Fruit fly (Drosophila melanogaster) whole organism, embryonic: ENCODE data around the gene Ndae1.

Experiments used
- Antp ChIP-seq: fragments of 200-800 bp; sonication (Bioruptor generic); optimal IDR thresholded peaks from 3 replicates; lab custom pipeline; 2016; ENCODE audit warnings: missing biosample characterization, missing genetic modification characterization
- Asciz ChIP-seq: fragments of 200-800 bp; sonication (Bioruptor generic); optimal IDR thresholded peaks from 2 replicates; lab custom pipeline; 2017; ENCODE audit warnings: missing biosample characterization, mild to moderate bottlenecking, missing genetic modification characterization, missing genetic modification reagents
- CG10654 ChIP-seq: fragments of 200-800 bp; sonication (Bioruptor generic); optimal IDR thresholded peaks from 2 replicates; lab custom pipeline; 2016; ENCODE audit warnings: missing biosample characterization, missing genetic modification characterization
- CG12391 ChIP-seq: fragments of 200-800 bp; sonication (Bioruptor generic); optimal IDR thresholded peaks from 3 replicates; lab custom pipeline; 2018; ENCODE audit warnings: missing biosample characterization, mild to moderate bottlenecking, missing genetic modification characterization, moderate library complexity
- CG17912 ChIP-seq: fragments of 200-800 bp; sonication (Bioruptor generic); optimal IDR thresholded peaks from 2 replicates; lab custom pipeline; 2018; ENCODE audit warnings: missing biosample characterization, mild to moderate bottlenecking, missing genetic modification characterization
- CG2120 ChIP-seq: fragments of 200-800 bp; sonication (Bioruptor generic); optimal IDR thresholded peaks from 3 replicates; lab custom pipeline; 2016; ENCODE audit warnings: missing biosample characterization, missing genetic modification characterization
- CG2712 ChIP-seq: fragments of 200-800 bp; optimal IDR thresholded peaks from 3 replicates; lab custom pipeline; 2019; ENCODE audit warnings: missing biosample characterization, mild to moderate bottlenecking, missing genetic modification characterization, moderate library complexity
- CG2889 ChIP-seq: fragments of 200-800 bp; sonication (Bioruptor generic); IDR thresholded peaks from 3 replicates; pipeline ENCODE4 v1.3.6; 2022; ENCODE audit warnings: missing biosample characterization, missing genetic modification characterization
- CG3995 ChIP-seq: fragments of 200-800 bp; sonication (Bioruptor generic); optimal IDR thresholded peaks from 3 replicates; lab custom pipeline; 2016; ENCODE audit warnings: missing biosample characterization, missing genetic modification characterization
- CG4404 ChIP-seq: fragments of 200-800 bp; sonication (Bioruptor generic); IDR thresholded peaks from 2 replicates; pipeline ENCODE4 v1.3.6; 2022; ENCODE audit warnings: missing biosample characterization, missing genetic modification characterization
- CG4730 ChIP-seq: fragments of 200-800 bp; sonication (Bioruptor generic); IDR thresholded peaks from 2 replicates; pipeline ENCODE4 v1.3.6; 2022; ENCODE audit warnings: missing biosample characterization, missing genetic modification characterization
- CG5245 ChIP-seq: fragments of 200-800 bp; sonication (Bioruptor generic); optimal IDR thresholded peaks from 3 replicates; lab custom pipeline; 2016; ENCODE audit warnings: missing biosample characterization, missing genetic modification characterization
- CG8765 ChIP-seq: fragments of 200-800 bp; sonication (Bioruptor generic); IDR thresholded peaks from 2 replicates; pipeline ENCODE4 v1.3.6; 2022; ENCODE audit warnings: missing biosample characterization, missing genetic modification characterization
- CG8924 ChIP-seq: fragments of 200-800 bp; optimal IDR thresholded peaks from 3 replicates; lab custom pipeline; 2019; ENCODE audit warnings: missing biosample characterization, mild to moderate bottlenecking, missing genetic modification characterization, moderate library complexity
- CG9727 ChIP-seq: fragments of 200-800 bp; sonication (Bioruptor generic); optimal IDR thresholded peaks from 3 replicates; lab custom pipeline; 2017; ENCODE audit warnings: missing biosample characterization, mild to moderate bottlenecking, missing genetic modification characterization
- D ChIP-seq, 2 experiments: fragments of 200-800 bp in 1 of 2; fragments of >200 bp in 1 of 2; sonication (Bioruptor generic) in 1 of 2; optimal IDR thresholded peaks; 2 replicates in 1 of 2; 3 replicates in 1 of 2; lab custom pipeline; 2017; ENCODE audit warnings: mild to moderate bottlenecking in 1 of 2, missing biosample characterization in 1 of 2, missing genetic modification characterization in 1 of 2, missing genetic modification reagents in 1 of 2
- D19A ChIP-seq: fragments of 200-800 bp; optimal IDR thresholded peaks from 3 replicates; lab custom pipeline; 2019; ENCODE audit warnings: missing biosample characterization, mild to moderate bottlenecking, missing genetic modification characterization, moderate library complexity
- Dip3 ChIP-seq: fragments of 200-800 bp; sonication (Bioruptor generic); optimal IDR thresholded peaks from 3 replicates; lab custom pipeline; 2016; ENCODE audit warnings: missing biosample characterization, missing genetic modification characterization
- HmgD ChIP-seq: fragments of 200-800 bp; sonication (Bioruptor generic); optimal IDR thresholded peaks from 3 replicates; lab custom pipeline; 2016; ENCODE audit warnings: missing biosample characterization, missing genetic modification characterization
- HmgZ ChIP-seq: fragments of 200-800 bp; sonication (Bioruptor generic); optimal IDR thresholded peaks from 2 replicates; lab custom pipeline; 2018; ENCODE audit warnings: missing biosample characterization, mild to moderate bottlenecking, missing genetic modification characterization
- Lpt ChIP-seq: fragments of >200 bp; optimal IDR thresholded peaks from 2 replicates; lab custom pipeline; 2018; ENCODE audit warnings: missing biosample characterization, missing genetic modification characterization
- MBD-R2 ChIP-seq: fragments of 200-800 bp; sonication (Bioruptor generic); IDR thresholded peaks from 2 replicates; pipeline ENCODE4 v1.3.6; 2022; ENCODE audit warnings: missing biosample characterization, missing genetic modification characterization
- NC2α ChIP-seq: fragments of 200-800 bp; sonication (Bioruptor generic); optimal IDR thresholded peaks from 2 replicates; lab custom pipeline; 2016; ENCODE audit warnings: missing biosample characterization, missing genetic modification characterization
- Neu2 ChIP-seq: fragments of 200-800 bp; sonication (Bioruptor generic); optimal IDR thresholded peaks from 3 replicates; lab custom pipeline; 2016; ENCODE audit warnings: missing biosample characterization, missing genetic modification characterization, borderline replicate concordance
- Sin3A ChIP-seq: fragments of >200 bp; optimal IDR thresholded peaks from 2 replicates; lab custom pipeline; 2018
- Sry-β ChIP-seq: fragments of 200-800 bp; sonication (Bioruptor generic); optimal IDR thresholded peaks from 2 replicates; lab custom pipeline; 2018; ENCODE audit warnings: missing biosample characterization, mild to moderate bottlenecking, missing genetic modification characterization, moderate library complexity
- Usf ChIP-seq: fragments of 200-800 bp; sonication (Bioruptor generic); optimal IDR thresholded peaks from 2 replicates; lab custom pipeline; 2017; ENCODE audit warnings: missing genotype, missing biosample characterization, missing genetic modification characterization
- ase ChIP-seq: fragments of 200-800 bp; sonication (Bioruptor generic); IDR thresholded peaks from 3 replicates; pipeline ENCODE4 v1.3.6; 2022; ENCODE audit warnings: missing biosample characterization, missing genetic modification characterization
- az2 ChIP-seq: fragments of 200-800 bp; sonication (Bioruptor generic); optimal IDR thresholded peaks from 3 replicates; lab custom pipeline; 2016; ENCODE audit warnings: missing biosample characterization, missing genetic modification characterization
- bigmax ChIP-seq: fragments of 200-800 bp; sonication (Bioruptor generic); optimal IDR thresholded peaks from 2 replicates; lab custom pipeline; 2018; ENCODE audit warnings: missing biosample characterization, mild to moderate bottlenecking, missing genetic modification characterization
- br ChIP-seq: fragments of >200 bp; optimal IDR thresholded peaks from 2 replicates; lab custom pipeline; 2017
- emc ChIP-seq: fragments of 200-800 bp; sonication (Bioruptor generic); optimal IDR thresholded peaks from 2 replicates; lab custom pipeline; 2016; ENCODE audit warnings: missing biosample characterization, missing genetic modification characterization
- gcm2 ChIP-seq: fragments of 200-800 bp; sonication (Bioruptor generic); optimal IDR thresholded peaks from 2 replicates; lab custom pipeline; 2016; ENCODE audit warnings: missing biosample characterization, missing genetic modification characterization
- gem ChIP-seq: fragments of 200-800 bp; sonication (Bioruptor generic); optimal IDR thresholded peaks from 2 replicates; lab custom pipeline; 2019; ENCODE audit warnings: missing biosample characterization, mild to moderate bottlenecking, missing genetic modification characterization, moderate library complexity
- lola ChIP-seq, 3 experiments: fragments of >200 bp in 2 of 3; fragments of 200-800 bp in 1 of 3; sonication (Bioruptor generic) in 1 of 3; optimal IDR thresholded peaks; 2 replicates each; lab custom pipeline; 2017 to 2019; ENCODE audit warnings: missing biosample characterization in 3 of 3, missing genetic modification characterization in 3 of 3, mild to moderate bottlenecking in 1 of 3, moderate library complexity in 1 of 3
- mirr ChIP-seq: fragments of 200-800 bp; sonication (Bioruptor generic); optimal IDR thresholded peaks from 3 replicates; lab custom pipeline; 2018; ENCODE audit warnings: missing biosample characterization, mild to moderate bottlenecking, missing genetic modification characterization
- nerfin-2 ChIP-seq: fragments of 200-800 bp; sonication (Bioruptor generic); IDR thresholded peaks from 2 replicates; pipeline ENCODE4 v1.3.6; 2022; ENCODE audit warnings: missing biosample characterization, missing genetic modification characterization; ENCODE audit not compliant: partially characterized antibody
- pan ChIP-seq, 4 experiments: fragments of >200 bp in 3 of 4; fragments of 200-800 bp in 1 of 4; sonication (Bioruptor generic) in 1 of 4; optimal IDR thresholded peaks in 3 of 4; IDR thresholded peaks in 1 of 4; 2 replicates each; pipeline versions ENCODE4 v1.3.6 to Lab custom; 2017 to 2022; ENCODE audit warnings: missing biosample characterization in 2 of 4, missing genetic modification characterization in 2 of 4, mixed read lengths in 1 of 4
- phol ChIP-seq: fragments of 200-800 bp; sonication (Bioruptor generic); optimal IDR thresholded peaks from 3 replicates; lab custom pipeline; 2018; ENCODE audit warnings: missing biosample characterization, mild to moderate bottlenecking, missing genetic modification characterization, moderate library complexity
- prd ChIP-seq, 3 experiments: fragments of >200 bp in 2 of 3; fragments of 200-800 bp in 1 of 3; sonication (Bioruptor generic) in 1 of 3; optimal IDR thresholded peaks in 2 of 3; IDR thresholded peaks in 1 of 3; 2 replicates in 2 of 3; 3 replicates in 1 of 3; pipeline versions ENCODE4 v1.3.6 to Lab custom; 2017 to 2022; ENCODE audit warnings: missing biosample characterization in 1 of 3, missing genetic modification characterization in 1 of 3
- psq ChIP-seq: fragments of 200-800 bp; sonication (Bioruptor generic); optimal IDR thresholded peaks from 2 replicates; lab custom pipeline; 2017; ENCODE audit warnings: missing biosample characterization, missing genetic modification characterization
- ro ChIP-seq: fragments of 200-800 bp; sonication (Bioruptor generic); IDR thresholded peaks from 2 replicates; pipeline ENCODE4 v1.3.6; 2022; ENCODE audit warnings: missing biosample characterization, missing genetic modification characterization
- slbo ChIP-seq: fragments of 200-800 bp; sonication (Bioruptor generic); IDR thresholded peaks from 2 replicates; pipeline ENCODE4 v1.3.6; 2022; ENCODE audit warnings: missing biosample characterization, missing genetic modification characterization
- sna ChIP-seq: fragments of 200-800 bp; sonication (Bioruptor generic); IDR thresholded peaks from 2 replicates; pipeline ENCODE4 v1.3.6; 2022; ENCODE audit warnings: missing biosample characterization, missing genetic modification characterization; ENCODE audit not compliant: partially characterized antibody
- tll ChIP-seq, 2 experiments: fragments of 200-800 bp in 1 of 2; fragments of >200 bp in 1 of 2; sonication (Bioruptor generic) in 1 of 2; optimal IDR thresholded peaks; 2 replicates each; lab custom pipeline; 2017 to 2019; ENCODE audit warnings: missing biosample characterization in 2 of 2, missing genetic modification characterization in 2 of 2, mild to moderate bottlenecking in 1 of 2, moderate library complexity in 1 of 2
- vnd ChIP-seq: fragments of 200-800 bp; sonication (Bioruptor generic); IDR thresholded peaks from 3 replicates; pipeline ENCODE4 v1.3.6; 2022; ENCODE audit warnings: missing biosample characterization, missing genetic modification characterization; ENCODE audit not compliant: partially characterized antibody
- wor ChIP-seq: fragments of 200-800 bp; sonication (Bioruptor generic); IDR thresholded peaks from 2 replicates; pipeline ENCODE4 v1.3.6; 2022; ENCODE audit warnings: missing biosample characterization, missing genetic modification characterization
- zf30C ChIP-seq: fragments of 200-800 bp; sonication (Bioruptor generic); optimal IDR thresholded peaks from 3 replicates; lab custom pipeline; 2018; ENCODE audit warnings: missing biosample characterization, mild to moderate bottlenecking, missing genetic modification characterization

The Ndae1 gene

DNA sequence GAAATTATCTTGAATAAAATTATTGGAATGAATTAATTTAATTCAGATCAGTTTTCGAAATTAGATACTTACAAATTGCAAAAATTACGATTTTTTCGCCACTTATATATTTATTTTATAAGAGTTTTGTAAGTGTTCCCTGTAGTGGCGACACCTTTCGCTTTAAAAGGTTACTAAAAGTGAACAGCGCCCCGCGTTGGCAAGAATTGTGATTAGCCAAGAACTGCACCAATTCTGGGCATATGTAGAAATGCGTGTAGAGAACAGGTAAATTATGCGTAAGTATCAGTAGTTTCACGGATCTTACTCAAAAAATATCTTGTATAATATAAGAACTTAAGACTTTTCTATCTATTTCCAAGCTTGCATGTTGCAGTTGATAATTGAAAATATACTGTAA lies 32.3 kb upstream of the Ndae1 start (continued):
- TF ChIP-seq vnd (no peak), CG5245 (peak; percentile 73), HmgD (GFP tag; lab: Kevin White, UChicago) (peak; percentile 43), Lpt (GFP tag; lab: Kevin White, UChicago) (no peak), CG8765 (GFP tag; lab: Robert Waterston, UW) (peak; percentile 36; the same call in 1 of the 2 replicates), CG8924 (no peak), sna (GFP tag; lab: Robert Waterston, UW) (no peak), CG10654 (GFP tag; lab: Kevin White, UChicago) (peak; percentile 37), CG4404 (GFP tag; lab: Robert Waterston, UW) (peak; percentile 17; the same call in 1 of the 2 replicates), gcm2 (GFP tag; lab: Kevin White, UChicago) (no peak), CG2120 (peak; percentile 60), Sin3A (no peak), CG12391 (tag; lab: Kevin White, UChicago) (peak; percentile 22), Usf (GFP tag; lab: Kevin White, UChicago) (peak; percentile 29), mirr (GFP tag; lab: Kevin White, UChicago) (no peak), slbo (peak; percentile 87), MBD-R2 (GFP tag; lab: Robert Waterston, UW) (no peak), Dip3 (GFP tag; lab: Kevin White, UChicago) (peak; percentile 55), Sry-β (GFP tag; lab: Kevin White, UChicago) (no peak), br (no peak), Asciz (GFP tag; lab: Kevin White, UChicago) (no peak), CG17912 (GFP tag; lab: Kevin White, UChicago) (peak; percentile 44), pan (optimal IDR thresholded peaks at IDR 0.05; lab: Kevin White, UChicago) (no peak), pan (GFP tag; optimal IDR thresholded peaks at IDR 0.05 in 1 of 2, IDR thresholded peaks at IDR 0.05 in 1 of 2) (peak in 1 of 2 experiments; percentile 40), ro (GFP tag; lab: Robert Waterston, UW) (no peak), wor (GFP tag; lab: Robert Waterston, UW) (no peak; the same call in 1 of the 2 replicates), NC2α (peak; percentile 22), CG2712 (tag; lab: Kevin White, UChicago) (peak; percentile 74), emc (GFP tag; lab: Kevin White, UChicago) (no peak), CG4730 (GFP tag; lab: Robert Waterston, UW) (peak; percentile 70)
- TF ChIP-seq, all 482 proteins: peak for 248

dm6 chr2L:7277562-7278255 lies 28.6 kb upstream of the Ndae1 start:
- TF ChIP-seq tll (GFP tag; optimal IDR thresholded peaks at IDR 0.05; lab: Kevin White, UChicago) (peak in 1 of 2 experiments; percentile 35), gem (tag; lab: Kevin White, UChicago) (peak; percentile 35), zf30C (peak; percentile 79), ase (no peak), phol (tag; lab: Kevin White, UChicago) (peak; percentile 16), nerfin-2 (GFP tag; lab: Robert Waterston, UW) (no peak), Neu2 (GFP tag; lab: Kevin White, UChicago) (no peak), CG4404 (GFP tag; lab: Robert Waterston, UW) (0 out of 2 replicates have a peak, but pooled peaks have one; percentile 23), Asciz (GFP tag; lab: Kevin White, UChicago) (peak; percentile 8), CG3995 (GFP tag; lab: Kevin White, UChicago) (no peak), CG2889 (GFP tag; lab: Robert Waterston, UW) (no peak), psq (no peak), Antp (GFP tag; lab: Kevin White, UChicago) (peak; percentile 3), prd (optimal IDR thresholded peaks at IDR 0.05; lab: Kevin White, UChicago) (no peak), prd (GFP tag; IDR thresholded peaks at IDR 0.05; lab: Robert Waterston, UW) (peak; percentile 57; the same call in 1 of the 3 replicates), az2 (GFP tag; lab: Kevin White, UChicago) (peak; percentile 3), HmgZ (tag; lab: Kevin White, UChicago) (no peak), lola (GFP tag; optimal IDR thresholded peaks at IDR 0.05; lab: Kevin White, UChicago) (peak in 1 of 3 experiments; percentile 35), bigmax (GFP tag; lab: Kevin White, UChicago) (no peak), D (optimal IDR thresholded peaks at IDR 0.05; lab: Kevin White, UChicago) (no peak), D (GFP tag; optimal IDR thresholded peaks at IDR 0.05; lab: Kevin White, UChicago) (peak; percentile 29), D19A (tag; lab: Kevin White, UChicago) (peak; percentile 73), CG2712 (tag; lab: Kevin White, UChicago) (peak; percentile 23), CG9727 (GFP tag; lab: Kevin White, UChicago) (peak; percentile 23)
